Worm (Caenorhabditis elegans): Measurements from ENCODE around the gene R08E5.4.

R08E5.4 gene

ce11 chrV:3811541-3811940 is 43.2 kb downstream of the R08E5.4 start, which contains the start of gene scl-13:
Gene scl-13 (minus strand): TSS chrV:3811641.
- no peak for TF ChIP-seq tbx-11 (GFP tag; IDR thresholded peaks at IDR 0.05)
- TF ChIP-seq tra-4 (tag; optimal IDR thresholded peaks at IDR 0.05): no peak
- TF ChIP-seq ceh-13 (GFP tag; optimal IDR thresholded peaks at IDR 0.05): no peak
- TF ChIP-seq ama-1 (optimal IDR thresholded peaks at IDR 0.05): no peak
- no peak for TF ChIP-seq tbx-37 (GFP tag; conservative IDR thresholded peaks at IDR 0.05)
- TF ChIP-seq pes-1 (GFP tag; IDR thresholded peaks at IDR 0.05): no peak
- no peak for TF ChIP-seq hnd-1 (tag; optimal IDR thresholded peaks at IDR 0.05)
- TF ChIP-seq hmbx-1 (tag; optimal IDR thresholded peaks at IDR 0.05): no peak
- no peak for TF ChIP-seq ets-7 (tag; optimal IDR thresholded peaks at IDR 0.05)
- no peak for TF ChIP-seq sea-1 (GFP tag; conservative IDR thresholded peaks at IDR 0.05)
- no peak for TF ChIP-seq ceh-36 (tag; optimal IDR thresholded peaks at IDR 0.05)
- no peak for TF ChIP-seq F13C5.2 (tag; optimal IDR thresholded peaks at IDR 0.05)

ce11 chrV:3812291-3812690 is 43.9 kb downstream of the R08E5.4 start, which contains the start of gene scl-12:
Gene scl-12 (plus strand): TSS chrV:3812591.
- no peak for TF ChIP-seq tra-4 (tag; optimal IDR thresholded peaks at IDR 0.05)
- no peak for TF ChIP-seq hmbx-1 (tag; optimal IDR thresholded peaks at IDR 0.05)
- no peak for TF ChIP-seq B0310.2 (tag; optimal IDR thresholded peaks at IDR 0.05)
- no peak for TF ChIP-seq sea-1 (GFP tag; conservative IDR thresholded peaks at IDR 0.05)
- TF ChIP-seq ama-1 (optimal IDR thresholded peaks at IDR 0.05): no peak
- no peak for TF ChIP-seq ceh-13 (GFP tag; optimal IDR thresholded peaks at IDR 0.05)
- TF ChIP-seq ets-7 (tag; optimal IDR thresholded peaks at IDR 0.05): no peak
- TF ChIP-seq ceh-36 (tag; optimal IDR thresholded peaks at IDR 0.05): no peak
- no peak for TF ChIP-seq tbx-11 (GFP tag; IDR thresholded peaks at IDR 0.05)
- no peak for TF ChIP-seq F13C5.2 (tag; optimal IDR thresholded peaks at IDR 0.05)
- TF ChIP-seq hnd-1 (tag; optimal IDR thresholded peaks at IDR 0.05): no peak
- no peak for TF ChIP-seq aly-1 (tag; optimal IDR thresholded peaks at IDR 0.05)
- TF ChIP-seq tbx-37 (GFP tag; conservative IDR thresholded peaks at IDR 0.05): no peak
- no peak for TF ChIP-seq flt-1 (GFP tag; IDR thresholded peaks at IDR 0.05)
- no peak for TF ChIP-seq pes-1 (GFP tag; IDR thresholded peaks at IDR 0.05)
- no peak for TF ChIP-seq hmg-4 (GFP tag; optimal IDR thresholded peaks at IDR 0.05)
- TF ChIP-seq scrt-1 (GFP tag; IDR thresholded peaks at IDR 0.05): no peak

- no peak for TF ChIP-seq ama-1 (optimal IDR thresholded peaks at IDR 0.05)
- TF ChIP-seq tra-4 (tag; optimal IDR thresholded peaks at IDR 0.05): no peak
- TF ChIP-seq pes-1 (GFP tag; IDR thresholded peaks at IDR 0.05): no peak
- TF ChIP-seq flt-1 (GFP tag; IDR thresholded peaks at IDR 0.05): no peak
- no peak for TF ChIP-seq B0310.2 (tag; optimal IDR thresholded peaks at IDR 0.05)
- TF ChIP-seq tbx-11 (GFP tag; IDR thresholded peaks at IDR 0.05): no peak
- TF ChIP-seq scrt-1 (GFP tag; IDR thresholded peaks at IDR 0.05): no peak
- no peak for TF ChIP-seq hmg-4 (GFP tag; optimal IDR thresholded peaks at IDR 0.05)
- no peak for TF ChIP-seq hmbx-1 (tag; optimal IDR thresholded peaks at IDR 0.05)
- TF ChIP-seq tbx-37 (GFP tag; conservative IDR thresholded peaks at IDR 0.05): no peak
- TF ChIP-seq ets-7 (tag; optimal IDR thresholded peaks at IDR 0.05): no peak
- TF ChIP-seq ceh-13 (GFP tag; optimal IDR thresholded peaks at IDR 0.05): no peak
- no peak for TF ChIP-seq hnd-1 (tag; optimal IDR thresholded peaks at IDR 0.05)
- no peak for TF ChIP-seq F13C5.2 (tag; optimal IDR thresholded peaks at IDR 0.05)
- TF ChIP-seq ceh-36 (tag; optimal IDR thresholded peaks at IDR 0.05): no peak
- TF ChIP-seq sea-1 (GFP tag; conservative IDR thresholded peaks at IDR 0.05): no peak
- no peak for TF ChIP-seq aly-1 (tag; optimal IDR thresholded peaks at IDR 0.05)
Measured at ce11 chrV:3814009-3814408, 45.6 kb downstream of the R08E5.4 start.

- TF ChIP-seq hnd-1 (tag; optimal IDR thresholded peaks at IDR 0.05) (no peak), tra-4 (tag; optimal IDR thresholded peaks at IDR 0.05) (no peak), B0310.2 (tag; optimal IDR thresholded peaks at IDR 0.05) (no peak), scrt-1 (GFP tag; IDR thresholded peaks at IDR 0.05) (no peak), aly-1 (tag; optimal IDR thresholded peaks at IDR 0.05) (no peak)
Measured at ce11 chrV:3814938-3815337, 46.6 kb downstream of the R08E5.4 start, which contains the start of gene H10D18.1. Gene H10D18.1 (plus strand): TSS chrV:3815214.

All from whole organism, early embryonic.